Fruit fly (Drosophila melanogaster) whole organism, wandering third instar larva: ENCODE measurements around the gene XNP.
A peak's percentile ranks its signal among the peaks of the same experiment; 100 is the strongest.

ENCODE experiments used
- CG32264 ChIP-seq: fragments of 200-800 bp; sonication (Bioruptor generic); optimal IDR thresholded peaks from 2 replicates; lab custom pipeline; 2016; ENCODE audit warnings: missing biosample characterization, missing genetic modification characterization
- CrebA ChIP-seq: fragments of 200-800 bp; sonication (Bioruptor generic); optimal IDR thresholded peaks from 2 replicates; lab custom pipeline; 2016; ENCODE audit warnings: missing biosample characterization, mild to moderate bottlenecking, missing genetic modification characterization, borderline replicate concordance
- Dif ChIP-seq: fragments of 200-275, 200-300 bp; sonication (Bioruptor generic); optimal IDR thresholded peaks from 2 replicates; lab custom pipeline; 2018; ENCODE audit warnings: missing biosample characterization, missing genetic modification characterization; ENCODE audit not compliant: partially characterized antibody
- HLH106 ChIP-seq: fragments of 200-800 bp; optimal IDR thresholded peaks from 3 replicates; lab custom pipeline; 2019; ENCODE audit warnings: missing biosample characterization, mild to moderate bottlenecking, missing genetic modification characterization, moderate library complexity
- Hnf4 ChIP-seq: fragments of 200-800 bp; sonication (Bioruptor generic); optimal IDR thresholded peaks from 2 replicates; lab custom pipeline; 2016; ENCODE audit warnings: missing biosample characterization, mild to moderate bottlenecking, missing genetic modification characterization
- Hr78 ChIP-seq: fragments of >200 bp; optimal IDR thresholded peaks from 2 replicates; lab custom pipeline; 2017; ENCODE audit warnings: missing biosample characterization, missing genetic modification characterization
- Hr83 ChIP-seq: fragments of 200-300 bp; sonication (Bioruptor generic); optimal IDR thresholded peaks from 2 replicates; lab custom pipeline; 2016; ENCODE audit warnings: missing biosample characterization, mild to moderate bottlenecking, missing genetic modification characterization, moderate library complexity; ENCODE audit not compliant: poor library complexity, severe bottlenecking
- Mio ChIP-seq: sonication (Bioruptor generic); optimal IDR thresholded peaks from 2 replicates; lab custom pipeline; 2016; ENCODE audit warnings: missing biosample characterization, missing genetic modification characterization
- N ChIP-seq: fragments of >200 bp; optimal IDR thresholded peaks from 2 replicates; lab custom pipeline; 2018; ENCODE audit warnings: missing biosample characterization, missing external identifiers, missing genetic modification characterization
- Rel ChIP-seq, 2 experiments: fragments of 200-800 bp; sonication (Bioruptor generic) in 1 of 2; optimal IDR thresholded peaks; 2 replicates in 1 of 2; 3 replicates in 1 of 2; lab custom pipeline; 2016 to 2019; ENCODE audit warnings: mild to moderate bottlenecking in 2 of 2, missing biosample characterization in 2 of 2, missing genetic modification characterization in 2 of 2, moderate library complexity in 1 of 2
- Sp1 ChIP-seq: fragments of 200-800 bp; sonication (Bioruptor generic); optimal IDR thresholded peaks from 3 replicates; lab custom pipeline; 2019; ENCODE audit warnings: missing biosample characterization, mild to moderate bottlenecking, missing genetic modification characterization, moderate library complexity
- Vsx2 ChIP-seq: fragments of 200-300, 225-300 bp; sonication (Bioruptor generic); optimal IDR thresholded peaks from 2 replicates; lab custom pipeline; 2018; ENCODE audit warnings: missing biosample characterization, missing genetic modification characterization; ENCODE audit not compliant: partially characterized antibody
- br ChIP-seq: fragments of 200-800 bp; sonication (Bioruptor generic); optimal IDR thresholded peaks from 2 replicates; lab custom pipeline; 2016; ENCODE audit warnings: missing biosample characterization, missing genetic modification characterization
- brk ChIP-seq: fragments of 200-800 bp; sonication (Bioruptor generic); optimal IDR thresholded peaks from 2 replicates; lab custom pipeline; 2016; ENCODE audit warnings: missing biosample characterization, mild to moderate bottlenecking, missing genetic modification characterization
- dl ChIP-seq, 2 experiments: fragments of 175-275, 200-275 bp in 1 of 2; fragments of 200-275 bp in 1 of 2; sonication (Bioruptor generic); optimal IDR thresholded peaks; lab custom pipeline; 2018; ENCODE audit warnings: mild to moderate bottlenecking in 2 of 2, missing biosample characterization in 2 of 2, missing genetic modification characterization in 2 of 2, moderate library complexity in 2 of 2; ENCODE audit not compliant: partially characterized antibody in 2 of 2, insufficient read depth in 1 of 2
- dmrt93B ChIP-seq: fragments of 200-800 bp; sonication (Bioruptor generic); optimal IDR thresholded peaks from 2 replicates; lab custom pipeline; 2018; ENCODE audit warnings: missing biosample characterization, mild to moderate bottlenecking, missing genetic modification characterization
- dsf ChIP-seq: sonication (Bioruptor generic); optimal IDR thresholded peaks from 2 replicates; lab custom pipeline; 2016; ENCODE audit warnings: missing biosample characterization, missing genetic modification characterization, borderline replicate concordance
- ey ChIP-seq: fragments of 200-800 bp; sonication (Bioruptor generic); optimal IDR thresholded peaks from 2 replicates; lab custom pipeline; 2016; ENCODE audit warnings: missing biosample characterization, missing genetic modification characterization
- foxo ChIP-seq, 2 experiments: fragments of 200-800 bp; sonication (Bioruptor generic); optimal IDR thresholded peaks; 2 replicates in 1 of 2; 3 replicates in 1 of 2; lab custom pipeline; 2016 to 2017; ENCODE audit warnings: missing biosample characterization in 2 of 2, missing genetic modification characterization in 2 of 2
- fru ChIP-seq: fragments of 200-800 bp; sonication (Bioruptor generic); optimal IDR thresholded peaks from 3 replicates; lab custom pipeline; 2016; ENCODE audit warnings: missing biosample characterization, mild to moderate bottlenecking, missing genetic modification characterization
- lola ChIP-seq: fragments of >200 bp; optimal IDR thresholded peaks from 2 replicates; lab custom pipeline; 2017; ENCODE audit warnings: missing biosample characterization, missing genetic modification characterization
- psq ChIP-seq: fragments of 200-800 bp; sonication (Bioruptor generic); optimal IDR thresholded peaks from 3 replicates; lab custom pipeline; 2017; ENCODE audit warnings: missing biosample characterization, mild to moderate bottlenecking, missing genetic modification characterization, moderate library complexity
- rgr ChIP-seq: fragments of 200-800 bp; sonication (Bioruptor generic); optimal IDR thresholded peaks from 3 replicates; lab custom pipeline; 2016; ENCODE audit warnings: missing biosample characterization, mild to moderate bottlenecking, missing genetic modification characterization
- sage ChIP-seq: fragments of 200-800 bp; sonication (Bioruptor generic); optimal IDR thresholded peaks from 2 replicates; lab custom pipeline; 2016; ENCODE audit warnings: missing biosample characterization, mild to moderate bottlenecking, missing genetic modification characterization
- sv ChIP-seq: fragments of 200-800 bp; sonication (Bioruptor generic); optimal IDR thresholded peaks from 3 replicates; lab custom pipeline; 2016; ENCODE audit warnings: missing biosample characterization, missing genetic modification characterization
- tai ChIP-seq: sonication (Bioruptor generic); optimal IDR thresholded peaks from 2 replicates; lab custom pipeline; 2016; ENCODE audit warnings: missing biosample characterization, missing genetic modification characterization
- usp ChIP-seq: fragments of >200 bp; optimal IDR thresholded peaks from 2 replicates; lab custom pipeline; 2017; ENCODE audit warnings: missing biosample characterization, missing genetic modification characterization
- woc ChIP-seq: sonication (Bioruptor generic); optimal IDR thresholded peaks from 2 replicates; lab custom pipeline; 2016; ENCODE audit warnings: missing biosample characterization, mild to moderate bottlenecking, missing genetic modification characterization

The XNP gene

dm6 chr3R:25490778-25491664 is 8.4 kb upstream of the XNP start, which contains the start of the genes Gnpat and CG5112:
TSS of gene Gnpat (minus strand) at chr3R:25490936.
TSS of gene CG5112 (plus strand) at chr3R:25491460.
- TF ChIP-seq Rel (GFP tag; optimal IDR thresholded peaks at IDR 0.05; lab: Kevin White, UChicago) (no peak), Rel (tag; optimal IDR thresholded peaks at IDR 0.05; lab: Kevin White, UChicago) (peak; percentile 95), psq (GFP tag; lab: Kevin White, UChicago) (peak; percentile 24), dsf (GFP tag; lab: Kevin White, UChicago) (no peak), N (GFP tag; lab: Kevin White, UChicago) (peak; percentile 25), dmrt93B (peak; percentile 28), sage (GFP tag; lab: Kevin White, UChicago) (peak; percentile 31), Mio (GFP tag; lab: Kevin White, UChicago) (no peak), rgr (GFP tag; lab: Kevin White, UChicago) (peak; percentile 22), CrebA (no peak), brk (no peak), Vsx2 (GFP tag; lab: Kevin White, UChicago) (peak; percentile 100), woc (peak; percentile 51), HLH106 (tag; lab: Kevin White, UChicago) (peak; percentile 65), Hr83 (peak; percentile 67), dl (GFP tag; optimal IDR thresholded peaks at IDR 0.05; lab: Kevin White, UChicago; ENCODE audit: insufficient read depth in 1 of 2, partially characterized antibody in 2 of 2) (peak; percentile 97 to 99), foxo (GFP tag; optimal IDR thresholded peaks at IDR 0.05; lab: Kevin White, UChicago) (peak in 1 of 2 experiments; percentile 40), Sp1 (GFP tag; lab: Kevin White, UChicago) (peak; percentile 60), Hnf4 (peak; percentile 50), Dif (GFP tag; lab: Kevin White, UChicago) (peak; percentile 100)

- TF ChIP-seq lola (GFP tag; lab: Kevin White, UChicago), result no peak
- peak; percentile 39 for TF ChIP-seq fru (GFP tag; lab: Kevin White, UChicago)
- peak; percentile 33 for TF ChIP-seq sv (GFP tag; lab: Kevin White, UChicago)
- TF ChIP-seq foxo (GFP tag; optimal IDR thresholded peaks at IDR 0.05; lab: Kevin White, UChicago), result peak in 1 of 2 experiments; percentile 6
- TF ChIP-seq Hr78 (GFP tag; lab: Kevin White, UChicago), result no peak
- TF ChIP-seq Mio (GFP tag; lab: Kevin White, UChicago), result no peak
- no peak for TF ChIP-seq Dif (GFP tag; lab: Kevin White, UChicago)
- peak; percentile 29 for TF ChIP-seq Rel (GFP tag; optimal IDR thresholded peaks at IDR 0.05; lab: Kevin White, UChicago)
- TF ChIP-seq Rel (tag; optimal IDR thresholded peaks at IDR 0.05; lab: Kevin White, UChicago), result no peak
- TF ChIP-seq Hr83, result no peak
Measured at dm6 chr3R:25490375-25490774, 7.7 kb upstream of the XNP start.

- no peak for TF ChIP-seq br (GFP tag; lab: Kevin White, UChicago)
- TF ChIP-seq HLH106 (tag; lab: Kevin White, UChicago), result peak; percentile 23
- no peak for TF ChIP-seq Rel (GFP tag; optimal IDR thresholded peaks at IDR 0.05; lab: Kevin White, UChicago)
- TF ChIP-seq Rel (tag; optimal IDR thresholded peaks at IDR 0.05; lab: Kevin White, UChicago), result peak; percentile 1
- peak; percentile 30 for TF ChIP-seq Hr83
- TF ChIP-seq Hr78 (GFP tag; lab: Kevin White, UChicago), result no peak
- no peak for TF ChIP-seq ey (GFP tag; lab: Kevin White, UChicago)
- TF ChIP-seq, all 38 proteins: peak for 3
Measured at dm6 chr3R:25489685-25490084, 7.1 kb upstream of the XNP start.

dm6 chr3R:25489116-25489515 is 6.5 kb upstream of the XNP start:
- TF ChIP-seq foxo (GFP tag; optimal IDR thresholded peaks at IDR 0.05; lab: Kevin White, UChicago), result peak in 1 of 2 experiments; percentile 63
- TF ChIP-seq sage (GFP tag; lab: Kevin White, UChicago), result peak; percentile 41
- no peak for TF ChIP-seq usp (GFP tag; lab: Kevin White, UChicago)
- peak; percentile 23 for TF ChIP-seq CG32264 (GFP tag; lab: Kevin White, UChicago)
- peak; percentile 52 for TF ChIP-seq HLH106 (tag; lab: Kevin White, UChicago)
- no peak for TF ChIP-seq dl (GFP tag; optimal IDR thresholded peaks at IDR 0.05; lab: Kevin White, UChicago; ENCODE audit: insufficient read depth in 1 of 2, partially characterized antibody in 2 of 2)
- TF ChIP-seq tai (GFP tag; lab: Kevin White, UChicago), result no peak
- TF ChIP-seq woc, result no peak
- peak; percentile 0 for TF ChIP-seq Rel (GFP tag; optimal IDR thresholded peaks at IDR 0.05; lab: Kevin White, UChicago)
- TF ChIP-seq Rel (tag; optimal IDR thresholded peaks at IDR 0.05; lab: Kevin White, UChicago), result no peak
